Worm (Caenorhabditis elegans) whole organism, early embryonic: ENCODE data around the gene ZK228.13.

ENCODE experiments used
- B0310.2 ChIP-seq: sonication (generic microtip); optimal IDR thresholded peaks from 2 replicates; lab custom pipeline; 2016; ENCODE audit warnings: mild to moderate bottlenecking, missing genetic modification characterization, missing compliant biosample characterization
- F13C5.2 ChIP-seq: sonication (generic microtip); optimal IDR thresholded peaks from 2 replicates; lab custom pipeline; 2017; ENCODE audit warnings: mild to moderate bottlenecking, missing genetic modification characterization, inconsistent platforms, missing compliant biosample characterization
- aly-1 ChIP-seq: sonication (generic microtip); optimal IDR thresholded peaks from 2 replicates; lab custom pipeline; 2016; ENCODE audit warnings: missing genetic modification characterization, missing compliant biosample characterization
- ama-1 ChIP-seq: fragments of 150-350 bp; optimal IDR thresholded peaks from 2 replicates; lab custom pipeline; 2014
- ceh-13 ChIP-seq: fragments of 200-800 bp; sonication (Bioruptor generic); optimal IDR thresholded peaks from 2 replicates; lab custom pipeline; 2018; ENCODE audit warnings: mild to moderate bottlenecking, missing genetic modification characterization, missing compliant biosample characterization
- ceh-36 ChIP-seq: sonication (generic microtip); optimal IDR thresholded peaks from 2 replicates; lab custom pipeline; 2016; ENCODE audit warnings: missing genetic modification characterization, inconsistent platforms, missing compliant biosample characterization
- ets-7 ChIP-seq: sonication (generic microtip); optimal IDR thresholded peaks from 2 replicates; lab custom pipeline; 2016; ENCODE audit warnings: missing genotype, missing genetic modification characterization, missing compliant biosample characterization
- flt-1 ChIP-seq: fragments of 200-800 bp; sonication (Bioruptor generic); IDR thresholded peaks from 2 replicates; pipeline ENCODE4 v1.3.6; 2022; ENCODE audit warnings: missing genetic modification characterization, missing compliant biosample characterization
- hmbx-1 ChIP-seq: sonication (generic microtip); optimal IDR thresholded peaks from 2 replicates; lab custom pipeline; 2016; ENCODE audit warnings: mild to moderate bottlenecking, missing genetic modification characterization, missing compliant biosample characterization
- hmg-4 ChIP-seq: fragments of 200-800 bp; sonication (Bioruptor generic); optimal IDR thresholded peaks from 2 replicates; lab custom pipeline; 2018; ENCODE audit warnings: mild to moderate bottlenecking, missing genetic modification characterization, missing compliant biosample characterization
- hnd-1 ChIP-seq: sonication (generic microtip); optimal IDR thresholded peaks from 2 replicates; lab custom pipeline; 2016; ENCODE audit warnings: missing genetic modification characterization, missing compliant biosample characterization
- pes-1 ChIP-seq: fragments of 200-800 bp; sonication (Bioruptor generic); IDR thresholded peaks from 2 replicates; pipeline ENCODE4 v1.3.6; 2022; ENCODE audit warnings: missing genetic modification reagents, missing genetic modification characterization, missing compliant biosample characterization
- scrt-1 ChIP-seq: fragments of 200-800 bp; sonication (Bioruptor generic); IDR thresholded peaks from 2 replicates; pipeline ENCODE4 v1.3.6; 2022; ENCODE audit warnings: missing genetic modification characterization, missing compliant biosample characterization
- sea-1 ChIP-seq: fragments of 200-800 bp; sonication (Bioruptor generic); conservative IDR thresholded peaks from 2 replicates; pipeline ENCODE4 v1.3.6; 2022; ENCODE audit warnings: missing genetic modification characterization, missing compliant biosample characterization
- tbx-11 ChIP-seq: fragments of 200-800 bp; sonication (Bioruptor generic); IDR thresholded peaks from 2 replicates; pipeline ENCODE4 v1.3.6; 2022; ENCODE audit warnings: missing genetic modification characterization, missing compliant biosample characterization
- tbx-37 ChIP-seq: fragments of 200-800 bp; sonication (Bioruptor generic); conservative IDR thresholded peaks from 2 replicates; pipeline ENCODE4 v1.3.6; 2022; ENCODE audit warnings: missing genetic modification reagents, missing genetic modification characterization, missing compliant biosample characterization
- tra-4 ChIP-seq: sonication (generic microtip); optimal IDR thresholded peaks from 2 replicates; lab custom pipeline; 2017; ENCODE audit warnings: missing genetic modification characterization, missing compliant biosample characterization

ZK228.13 gene

ce11 chrV:18490284-18490832, 22.4 kb upstream of the ZK228.13 start:
- TF ChIP-seq tra-4 (tag; lab: Kevin White, UChicago): no peak
- TF ChIP-seq F13C5.2 (tag; lab: Kevin White, UChicago): peak; percentile 58
- TF ChIP-seq scrt-1 (GFP tag; lab: Robert Waterston, UW): no peak
- TF ChIP-seq ama-1 (lab: Kevin White, UChicago): no peak
- TF ChIP-seq hmg-4 (GFP tag; lab: Kevin White, UChicago): peak; percentile 33
- no peak for TF ChIP-seq pes-1 (GFP tag; lab: Robert Waterston, UW)

ce11 chrV:18487158-18487557, 19.2 kb upstream of the ZK228.13 start, which contains the start of gene Y51A2D.18:
Gene Y51A2D.18, minus strand, starts transcription at chrV:18487258.
- no peak for TF ChIP-seq sea-1
- no peak for TF ChIP-seq tra-4 (tag; lab: Kevin White, UChicago)
- no peak for TF ChIP-seq scrt-1 (GFP tag; lab: Robert Waterston, UW)
- TF ChIP-seq ceh-13: no peak
- no peak for TF ChIP-seq pes-1 (GFP tag; lab: Robert Waterston, UW)
- no peak for TF ChIP-seq hnd-1 (tag; lab: Kevin White, UChicago)
- TF ChIP-seq B0310.2 (tag; lab: Kevin White, UChicago): no peak
- TF ChIP-seq F13C5.2 (tag; lab: Kevin White, UChicago): no peak
- no peak for TF ChIP-seq tbx-11 (GFP tag; lab: Robert Waterston, UW)
- no peak for TF ChIP-seq ama-1 (lab: Kevin White, UChicago)
- no peak for TF ChIP-seq flt-1
- TF ChIP-seq ets-7 (tag; lab: Kevin White, UChicago): no peak
- no peak for TF ChIP-seq tbx-37 (GFP tag; lab: Robert Waterston, UW)

- TF ChIP-seq flt-1 (no peak), ets-7 (tag; lab: Kevin White, UChicago) (no peak), scrt-1 (GFP tag; lab: Robert Waterston, UW) (no peak), aly-1 (no peak), ceh-13 (no peak), F13C5.2 (tag; lab: Kevin White, UChicago) (no peak), hmbx-1 (tag; lab: Kevin White, UChicago) (no peak), sea-1 (no peak), B0310.2 (tag; lab: Kevin White, UChicago) (no peak), hmg-4 (GFP tag; lab: Kevin White, UChicago) (no peak), tbx-11 (GFP tag; lab: Robert Waterston, UW) (no peak), ceh-36 (no peak), hnd-1 (tag; lab: Kevin White, UChicago) (no peak), tbx-37 (GFP tag; lab: Robert Waterston, UW) (no peak), tra-4 (tag; lab: Kevin White, UChicago) (no peak)
These were observed 12.2 kb upstream of the ZK228.13 start, which contains the start of gene srh-178 for ce11 chrV:18480231-18480630. Gene srh-178, minus strand, starts transcription at chrV:18480331.

ce11 chrV:18476090-18476489, 8.1 kb upstream of the ZK228.13 start, which contains the start of gene srh-179:
Gene srh-179, plus strand, starts transcription at chrV:18476390.
- TF ChIP-seq ceh-36: no peak
- no peak for TF ChIP-seq tbx-11 (GFP tag; lab: Robert Waterston, UW)
- no peak for TF ChIP-seq hnd-1 (tag; lab: Kevin White, UChicago)
- no peak for TF ChIP-seq ama-1 (lab: Kevin White, UChicago)
- no peak for TF ChIP-seq pes-1 (GFP tag; lab: Robert Waterston, UW)
- no peak for TF ChIP-seq flt-1
- no peak for TF ChIP-seq hmg-4 (GFP tag; lab: Kevin White, UChicago)
- TF ChIP-seq ets-7 (tag; lab: Kevin White, UChicago): no peak
- no peak for TF ChIP-seq B0310.2 (tag; lab: Kevin White, UChicago)
- TF ChIP-seq tra-4 (tag; lab: Kevin White, UChicago): no peak
- TF ChIP-seq tbx-37 (GFP tag; lab: Robert Waterston, UW): no peak
- TF ChIP-seq sea-1: no peak

ce11 chrV:18474223-18474622, 6.2 kb upstream of the ZK228.13 start, which contains the start of gene srh-181:
Gene srh-181, plus strand, starts transcription at chrV:18474523.
- no peak for TF ChIP-seq hmbx-1 (tag; lab: Kevin White, UChicago)
- no peak for TF ChIP-seq aly-1
- TF ChIP-seq scrt-1 (GFP tag; lab: Robert Waterston, UW): no peak
- TF ChIP-seq hnd-1 (tag; lab: Kevin White, UChicago): no peak
- TF ChIP-seq ceh-36: no peak
- TF ChIP-seq tra-4 (tag; lab: Kevin White, UChicago): no peak
- no peak for TF ChIP-seq hmg-4 (GFP tag; lab: Kevin White, UChicago)
- TF ChIP-seq tbx-11 (GFP tag; lab: Robert Waterston, UW): no peak
- no peak for TF ChIP-seq F13C5.2 (tag; lab: Kevin White, UChicago)
- TF ChIP-seq ets-7 (tag; lab: Kevin White, UChicago): no peak
- no peak for TF ChIP-seq ama-1 (lab: Kevin White, UChicago)
- no peak for TF ChIP-seq tbx-37 (GFP tag; lab: Robert Waterston, UW)

- TF ChIP-seq tbx-11 (GFP tag; lab: Robert Waterston, UW): no peak
- no peak for TF ChIP-seq tbx-37 (GFP tag; lab: Robert Waterston, UW)
- TF ChIP-seq B0310.2 (tag; lab: Kevin White, UChicago): no peak
- TF ChIP-seq hmg-4 (GFP tag; lab: Kevin White, UChicago): no peak
- TF ChIP-seq ceh-36: no peak
- no peak for TF ChIP-seq hmbx-1 (tag; lab: Kevin White, UChicago)
- no peak for TF ChIP-seq F13C5.2 (tag; lab: Kevin White, UChicago)
- TF ChIP-seq ama-1 (lab: Kevin White, UChicago): no peak
- TF ChIP-seq tra-4 (tag; lab: Kevin White, UChicago): no peak
- no peak for TF ChIP-seq hnd-1 (tag; lab: Kevin White, UChicago)
- no peak for TF ChIP-seq pes-1 (GFP tag; lab: Robert Waterston, UW)
These were observed 5.4 kb upstream of the ZK228.13 start, which contains the start of gene srh-182 for ce11 chrV:18473415-18473814. Gene srh-182, minus strand, starts transcription at chrV:18473515.

ce11 chrV:18462365-18462837, 5.6 kb downstream of the ZK228.13 start, which contains the start of gene ZK228.4:
Gene ZK228.4, plus strand, starts transcription at chrV:18462787.
- TF ChIP-seq ceh-36 (no peak), pes-1 (GFP tag; lab: Robert Waterston, UW) (no peak), sea-1 (no peak), aly-1 (no peak), ceh-13 (no peak), hmg-4 (GFP tag; lab: Kevin White, UChicago) (no peak), flt-1 (no peak), scrt-1 (GFP tag; lab: Robert Waterston, UW) (no peak), F13C5.2 (tag; lab: Kevin White, UChicago) (no peak), tra-4 (tag; lab: Kevin White, UChicago) (no peak), tbx-37 (GFP tag; lab: Robert Waterston, UW) (no peak), ets-7 (tag; lab: Kevin White, UChicago) (no peak), hnd-1 (tag; lab: Kevin White, UChicago) (no peak), tbx-11 (GFP tag; lab: Robert Waterston, UW) (no peak), B0310.2 (tag; lab: Kevin White, UChicago) (no peak), ama-1 (lab: Kevin White, UChicago) (no peak), hmbx-1 (tag; lab: Kevin White, UChicago) (no peak)
